Worm (Caenorhabditis elegans) whole organism, L4 larva: ENCODE measurements around the gene R144.3.

ENCODE experiments used
- ama-1 ChIP-seq: fragments of 150-350 bp; optimal IDR thresholded peaks from 2 replicates; lab custom pipeline; 2014; ENCODE audit warnings: inconsistent platforms, mixed read lengths
- duxl-1 ChIP-seq: sonication (generic microtip); optimal IDR thresholded peaks from 2 replicates; lab custom pipeline; 2016; ENCODE audit warnings: mild to moderate bottlenecking, missing genetic modification characterization, moderate library complexity, missing compliant biosample characterization; ENCODE audit not compliant: poor library complexity
- hif-1 ChIP-seq, 2 experiments: sonication (generic microtip); optimal IDR thresholded peaks; 2 replicates each; lab custom pipeline; 2016 to 2017; ENCODE audit warnings: missing compliant biosample characterization in 2 of 2, missing genetic modification characterization in 2 of 2, missing genetic modification reagents in 2 of 2, missing genotype in 2 of 2, mild to moderate bottlenecking in 1 of 2
- unc-62 ChIP-seq, 3 experiments: fragments of 150-350 bp in 1 of 3; sonication (generic microtip); optimal IDR thresholded peaks in 2 of 3; peaks in 1 of 3; 1 replicate in 1 of 3; 2 replicates in 2 of 3; lab custom pipeline; 2014 to 2017; ENCODE audit warnings: missing biosample characterization in 3 of 3, missing genetic modification characterization in 3 of 3, missing genetic modification reagents in 3 of 3, missing genotype in 1 of 3

DNA sequence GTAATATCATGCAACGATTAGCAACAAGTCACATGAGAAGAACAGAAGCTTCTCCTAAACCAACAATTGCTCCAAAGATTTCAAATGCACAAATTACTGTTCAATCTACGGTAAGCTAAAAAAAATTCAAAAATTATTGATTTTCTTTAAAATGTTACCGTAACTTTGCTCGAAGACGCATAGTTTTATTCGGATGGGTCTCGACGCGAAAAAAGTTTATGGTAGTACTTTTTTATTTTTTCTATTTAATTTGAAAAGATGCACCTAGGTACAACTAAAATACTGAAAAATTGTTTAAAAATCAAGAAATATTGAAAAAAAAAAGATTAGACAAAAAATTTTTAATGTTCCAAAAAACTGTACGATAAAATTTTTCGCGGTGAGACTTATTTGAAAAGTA, 34.1 kb upstream of the R144.3 start:
- TF ChIP-seq duxl-1 (tag; lab: Kevin White, UChicago): no peak
- no peak for TF ChIP-seq hif-1 (tag; optimal IDR thresholded peaks at IDR 0.05; lab: Kevin White, UChicago)
- TF ChIP-seq unc-62 (GFP tag; optimal IDR thresholded peaks at IDR 0.05 in 1 of 2; lab: Kevin White, UChicago): no peak
- TF ChIP-seq unc-62 (tag; optimal IDR thresholded peaks at IDR 0.05; lab: Kevin White, UChicago): no peak
- TF ChIP-seq ama-1 (lab: Kevin White, UChicago): no peak
